Worm (Caenorhabditis elegans): ENCODE measurements around the gene spig-9.

The spig-9 gene

DNA sequence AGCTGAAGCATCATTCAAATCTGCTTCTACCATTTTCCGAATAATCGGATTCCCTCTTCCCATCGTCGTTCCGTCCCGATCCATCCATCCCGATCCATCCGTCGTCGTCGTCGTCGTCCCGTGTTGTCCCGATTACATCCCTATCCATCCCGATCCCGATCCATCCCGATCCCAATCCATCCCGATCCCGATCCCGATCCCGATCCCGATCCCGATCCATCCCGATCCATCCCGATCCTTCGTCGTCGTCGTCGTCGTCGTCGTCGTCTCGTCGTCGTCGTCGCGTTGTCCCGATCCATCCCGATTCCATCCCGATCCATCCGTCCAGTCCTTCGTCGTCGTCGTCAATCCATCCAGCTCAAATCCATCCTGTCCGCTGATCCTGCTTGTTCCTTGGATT, 35.5 kb upstream of the spig-9 start:
- no peak for TF ChIP-seq unc-62 (GFP tag; optimal IDR thresholded peaks at IDR 0.05)

DNA sequence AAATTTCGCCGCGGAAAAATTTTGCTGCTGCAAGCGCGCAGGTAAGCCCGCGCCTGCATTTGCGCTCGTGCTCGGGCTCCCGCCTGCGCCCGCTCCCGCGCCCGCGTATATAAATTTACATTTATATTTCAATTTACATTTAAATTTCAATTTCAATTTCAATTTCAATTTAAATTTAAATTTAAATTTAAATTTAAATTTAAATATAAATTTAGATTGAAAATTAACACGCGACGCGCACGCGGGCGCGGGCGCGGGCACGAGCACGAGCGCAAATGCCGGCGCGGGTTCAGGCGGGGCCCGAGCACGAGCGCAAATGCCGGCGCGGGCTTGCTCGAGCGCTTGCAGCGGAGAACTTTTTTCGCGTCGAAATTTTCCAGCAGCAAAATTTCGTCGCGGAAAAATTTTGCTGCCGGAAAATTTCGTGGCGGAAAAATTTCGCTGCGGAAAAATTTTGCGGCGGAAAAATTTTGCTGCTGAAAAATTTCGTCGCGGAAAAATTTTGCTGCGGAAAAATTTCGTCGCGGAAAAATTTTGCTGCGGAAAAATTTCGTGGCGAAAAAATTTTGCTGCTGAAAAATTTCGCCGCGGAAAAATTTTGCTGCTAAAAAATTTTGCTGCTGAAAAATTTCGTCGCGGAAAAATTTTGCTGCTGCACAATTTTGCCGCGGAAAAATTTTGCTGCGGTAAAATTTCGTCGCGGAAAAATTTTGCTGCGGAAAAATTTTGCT, 34.3 kb upstream of the spig-9 start:
- no peak for TF ChIP-seq unc-62 (GFP tag; optimal IDR thresholded peaks at IDR 0.05)

DNA sequence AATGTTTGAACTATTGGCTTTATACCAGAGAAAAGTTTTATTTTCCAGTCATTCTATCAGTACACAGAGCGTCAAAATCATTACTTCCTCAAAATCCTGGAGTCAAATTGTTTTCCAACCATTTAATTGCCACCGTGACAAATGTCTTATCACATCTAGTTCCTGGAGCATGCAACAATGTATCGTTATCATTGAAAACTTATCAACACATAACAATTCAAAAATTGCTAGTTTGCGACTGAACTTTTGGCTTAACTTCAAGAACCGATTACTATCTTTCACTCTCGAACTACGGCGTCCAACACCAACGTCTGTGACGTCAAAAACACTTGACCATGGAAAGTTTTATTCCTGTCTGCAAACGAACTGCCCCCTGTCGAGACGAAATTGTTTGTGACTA, 26.4 kb upstream of the spig-9 start:
- TF ChIP-seq unc-62 (GFP tag; optimal IDR thresholded peaks at IDR 0.05) = no peak

- TF ChIP-seq unc-62 (GFP tag; optimal IDR thresholded peaks at IDR 0.05) = no peak
Observed at ce11 chrV:13636411-13636810, 24.7 kb upstream of the spig-9 start.

ce11 chrV:13634149-13634548, 22.5 kb upstream of the spig-9 start, which contains the start of gene H37A05.2:
TSS of gene H37A05.2 (minus strand) at chrV:13634249.
- no peak for TF ChIP-seq unc-62 (GFP tag; optimal IDR thresholded peaks at IDR 0.05)

- TF ChIP-seq unc-62 (GFP tag; optimal IDR thresholded peaks at IDR 0.05) = no peak
Observed at ce11 chrV:13627103-13627623, 15.5 kb upstream of the spig-9 start, which contains the start of gene sde-2. TSS of gene sde-2 (plus strand) at chrV:13627573.

ce11 chrV:13625517-13626097, 13.9 kb upstream of the spig-9 start, which contains the start of the genes nduv-2 and F53F4.12:
TSS of gene nduv-2 (minus strand) at chrV:13625567.
TSS of gene F53F4.12 (plus strand) at chrV:13626047.
- TF ChIP-seq unc-62 (GFP tag; optimal IDR thresholded peaks at IDR 0.05) = no peak

ce11 chrV:13624424-13624823, 12.7 kb upstream of the spig-9 start, which contains the start of gene F53F4.11:
TSS of gene F53F4.11 (minus strand) at chrV:13624524.
- TF ChIP-seq unc-62 (GFP tag; optimal IDR thresholded peaks at IDR 0.05) = no peak

DNA sequence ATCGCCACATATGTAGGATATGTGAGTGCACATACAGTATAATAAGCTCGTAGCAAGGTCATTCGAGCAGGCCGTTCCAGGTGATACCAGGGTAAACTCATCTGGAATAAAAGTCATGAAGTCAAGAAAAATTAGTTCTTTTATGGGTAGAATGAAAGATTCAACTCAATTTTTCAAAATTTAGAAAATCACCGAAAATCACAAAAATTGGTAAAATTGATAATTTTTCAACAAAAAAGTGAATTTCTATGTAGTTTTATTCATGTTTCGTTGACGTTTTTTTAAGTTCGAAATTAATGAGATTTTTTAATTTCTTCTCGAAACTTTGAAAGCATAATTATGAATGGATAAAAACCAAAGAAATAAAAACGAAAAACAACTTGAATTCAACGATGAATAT, 10.0 kb upstream of the spig-9 start, which contains the start of gene F53F4.16:
Gene F53F4.16 (minus strand): TSS at position 101 of the 400 bp plus-strand sequence.
- no peak for TF ChIP-seq unc-62 (GFP tag; optimal IDR thresholded peaks at IDR 0.05)

DNA sequence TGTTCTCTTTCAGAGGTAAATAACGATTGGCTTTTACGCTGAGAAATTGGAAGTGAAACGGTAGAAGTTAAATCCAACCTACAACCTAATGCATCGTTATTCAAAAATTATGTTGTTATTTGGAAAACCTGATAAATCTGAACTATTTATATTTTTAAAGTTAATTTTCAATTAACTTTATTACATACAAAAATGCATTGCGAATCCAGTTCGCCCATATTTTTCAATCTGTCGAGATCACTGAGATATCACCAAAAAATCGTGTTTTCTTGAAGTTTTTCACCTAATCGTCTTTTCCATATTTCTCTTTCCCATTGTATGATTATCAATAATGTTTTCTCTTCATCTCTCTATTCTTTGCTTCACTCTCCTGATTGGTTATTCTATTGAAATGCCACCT, 9.0 kb upstream of the spig-9 start, which contains the start of gene F53F4.15:
Gene F53F4.15 (plus strand): TSS at position 301 of the 400 bp plus-strand sequence.
- no peak for TF ChIP-seq unc-62 (GFP tag; optimal IDR thresholded peaks at IDR 0.05)

ce11 chrV:13619752-13620151, 8.1 kb upstream of the spig-9 start, which contains the start of gene srd-11:
TSS of gene srd-11 (minus strand) at chrV:13619852.
- TF ChIP-seq unc-62 (GFP tag; optimal IDR thresholded peaks at IDR 0.05) = no peak

DNA sequence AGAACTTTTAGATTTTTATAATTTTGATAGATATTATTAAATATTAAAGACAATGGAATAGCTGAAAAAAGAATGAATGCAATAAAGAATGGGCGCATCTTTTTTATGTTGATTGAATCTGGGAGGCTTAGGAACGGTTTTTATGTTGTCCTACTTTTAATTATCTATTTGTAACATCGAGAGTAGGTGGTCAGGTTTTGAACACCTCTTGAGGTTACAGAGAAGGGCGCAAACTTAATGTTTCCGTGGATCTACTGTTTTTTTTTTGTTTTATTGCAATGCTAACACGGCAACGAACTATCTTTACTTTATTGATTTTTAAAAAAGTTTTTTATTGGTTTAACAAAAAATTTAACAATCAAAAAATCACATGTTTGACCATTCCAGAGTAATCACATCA, 2.2 kb upstream of the spig-9 start, which contains the start of gene F53F4.7:
Gene F53F4.7 (minus strand): TSS at position 101 of the 400 bp plus-strand sequence.
- no peak for TF ChIP-seq unc-62 (GFP tag; optimal IDR thresholded peaks at IDR 0.05)

- TF ChIP-seq unc-62 (GFP tag; optimal IDR thresholded peaks at IDR 0.05) = no peak
Observed at ce11 chrV:13609806-13610205, 1.9 kb downstream of the spig-9 start.

ce11 chrV:13608486-13608885, 3.2 kb downstream of the spig-9 start:
- TF ChIP-seq unc-62 (GFP tag; optimal IDR thresholded peaks at IDR 0.05) = no peak

DNA sequence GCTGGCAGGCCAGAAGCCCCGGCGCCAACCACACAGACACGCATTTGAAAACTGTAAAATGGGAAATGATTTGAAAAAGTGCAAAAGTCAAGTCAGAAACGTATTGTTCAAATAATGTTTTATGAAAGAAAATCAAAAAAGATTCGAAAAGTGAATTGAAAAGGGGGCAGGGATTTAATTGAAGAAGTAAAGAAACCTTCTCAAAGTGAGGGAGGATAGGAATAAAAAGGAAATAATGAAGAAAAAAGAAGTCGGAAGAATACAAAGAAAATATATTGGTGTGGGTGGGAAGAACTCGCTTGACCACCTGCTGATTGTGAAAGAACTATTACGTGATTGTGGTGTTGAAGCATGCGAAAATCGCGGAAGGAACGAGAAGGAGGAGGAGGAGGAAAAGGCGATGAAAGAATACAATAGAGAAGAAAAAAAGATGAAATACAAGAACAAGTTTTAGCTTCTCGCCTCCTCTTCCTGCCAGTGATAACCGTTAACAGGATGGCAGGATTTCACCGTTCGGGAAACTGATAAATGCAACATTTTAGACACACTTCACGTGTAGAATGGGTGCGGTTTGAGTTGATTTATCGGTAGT, 4.9 kb downstream of the spig-9 start, which contains the start of gene fmo-4:
Gene fmo-4 (minus strand): TSS at position 51 of the 592 bp plus-strand sequence.
- TF ChIP-seq unc-62 (GFP tag; optimal IDR thresholded peaks at IDR 0.05) = no peak

DNA sequence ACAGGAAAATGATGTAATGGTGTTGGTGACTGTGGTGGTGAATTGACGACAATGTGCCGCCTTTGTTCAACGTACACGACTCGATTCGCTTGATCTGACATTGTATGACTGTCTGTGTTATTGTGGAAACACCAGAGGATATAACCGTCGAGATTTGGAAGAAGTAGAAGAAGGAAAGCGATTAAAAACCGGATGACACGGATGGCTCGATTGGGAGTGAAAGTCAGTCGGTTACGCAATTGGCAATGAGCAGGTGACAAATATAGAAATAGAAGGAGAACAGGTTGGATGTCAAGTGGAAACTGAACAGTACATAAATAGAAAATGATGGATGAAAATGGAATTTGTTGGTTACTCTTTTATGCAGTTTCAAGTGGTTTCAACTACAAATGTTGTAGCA, 10.8 kb downstream of the spig-9 start, which contains the start of gene rdy-2:
Gene rdy-2 (minus strand): TSS at position 101 of the 400 bp plus-strand sequence.
- no peak for TF ChIP-seq unc-62 (GFP tag; optimal IDR thresholded peaks at IDR 0.05)
